Fruit fly (Drosophila melanogaster) whole organism, prepupa: ENCODE measurements around the gene CG7506.

Experiments used
- CG10669 ChIP-seq: fragments of 200-800 bp; sonication (Bioruptor generic); optimal IDR thresholded peaks from 3 replicates; lab custom pipeline; 2018; ENCODE audit warnings: missing biosample characterization, mild to moderate bottlenecking, missing genetic modification characterization, moderate library complexity
- CG11762 ChIP-seq: fragments of 200-800 bp; sonication (Bioruptor generic); optimal IDR thresholded peaks from 3 replicates; lab custom pipeline; 2016; ENCODE audit warnings: missing biosample characterization, missing genetic modification characterization; ENCODE audit not compliant: insufficient read depth
- CG11902 ChIP-seq: fragments of 200-800 bp; sonication (Bioruptor generic); optimal IDR thresholded peaks from 3 replicates; lab custom pipeline; 2016; ENCODE audit warnings: missing biosample characterization, missing genetic modification characterization
- CG16779 ChIP-seq: fragments of 200-800 bp; sonication (Bioruptor generic); optimal IDR thresholded peaks from 3 replicates; lab custom pipeline; 2017; ENCODE audit warnings: missing biosample characterization, mild to moderate bottlenecking, missing genetic modification characterization
- CG3032 ChIP-seq: fragments of 200-800 bp; optimal IDR thresholded peaks from 2 replicates; lab custom pipeline; 2019; ENCODE audit warnings: missing biosample characterization, mild to moderate bottlenecking, missing genetic modification characterization, moderate library complexity
- OdsH ChIP-seq: fragments of 200-800 bp; sonication (Bioruptor generic); optimal IDR thresholded peaks from 3 replicates; lab custom pipeline; 2016; ENCODE audit warnings: missing biosample characterization, missing genetic modification characterization
- acj6 ChIP-seq: fragments of 200-800 bp; sonication (Bioruptor generic); optimal IDR thresholded peaks from 3 replicates; lab custom pipeline; 2016; ENCODE audit warnings: missing biosample characterization, missing genetic modification characterization
- esn ChIP-seq: fragments of 200-800 bp; sonication (Bioruptor generic); optimal IDR thresholded peaks from 2 replicates; lab custom pipeline; 2016; ENCODE audit warnings: missing biosample characterization, mild to moderate bottlenecking, missing genetic modification characterization, moderate library complexity
- topi ChIP-seq: fragments of 200-800 bp; sonication (Bioruptor generic); optimal IDR thresholded peaks from 3 replicates; lab custom pipeline; 2016; ENCODE audit warnings: missing biosample characterization, missing genetic modification characterization

DNA sequence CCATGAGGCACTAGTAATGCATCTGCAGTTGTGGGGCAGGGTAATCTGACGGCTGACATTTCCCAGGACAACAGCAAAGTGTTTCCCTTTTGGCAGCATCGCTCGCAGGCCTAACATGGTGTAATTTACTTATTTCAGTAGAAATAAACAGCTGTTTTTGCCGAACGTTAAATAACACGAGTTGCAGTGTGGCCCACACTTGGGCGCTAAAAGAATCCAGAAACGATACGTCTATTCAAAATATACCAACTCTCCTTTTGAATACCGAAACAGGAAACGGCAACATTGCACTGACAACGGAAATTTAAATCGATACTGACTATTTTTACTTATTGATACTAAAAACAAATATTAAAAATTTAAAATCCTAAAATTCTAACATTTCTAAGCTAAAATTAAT, at the start of gene CG7506:
- TF ChIP-seq CG16779 (no peak), CG3032 (tag; lab: Kevin White, UChicago) (no peak), CG11762 (GFP tag; lab: Kevin White, UChicago) (no peak), topi (no peak), acj6 (GFP tag; lab: Kevin White, UChicago) (no peak), CG11902 (no peak), OdsH (GFP tag; lab: Kevin White, UChicago) (no peak), esn (peak; percentile 27), CG10669 (GFP tag; lab: Kevin White, UChicago) (no peak)
